Worm (Caenorhabditis elegans): ENCODE data around the gene ZK370.4.

Gene ZK370.4

DNA sequence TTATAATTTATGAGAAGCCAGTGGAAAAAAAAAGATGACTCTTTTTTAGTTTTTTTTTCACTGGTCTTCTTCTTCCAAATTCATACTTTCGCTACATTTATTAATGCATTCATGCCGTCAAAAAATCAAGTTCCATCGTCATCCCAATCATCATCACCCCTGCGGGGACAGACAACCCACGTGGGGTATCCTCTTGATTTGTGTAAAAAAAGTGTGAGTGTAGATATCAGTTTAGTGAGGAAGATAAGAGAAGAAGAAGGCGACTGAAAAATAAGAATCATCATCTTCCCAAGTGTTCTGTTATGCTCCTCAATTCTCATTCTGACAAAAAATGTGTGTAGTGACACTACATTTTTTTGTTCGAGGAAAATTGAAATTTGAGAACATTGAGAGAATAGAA is 763 bp upstream of the ZK370.4 start:
- TF ChIP-seq unc-62 (GFP tag; optimal IDR thresholded peaks at IDR 0.05) = no peak

DNA sequence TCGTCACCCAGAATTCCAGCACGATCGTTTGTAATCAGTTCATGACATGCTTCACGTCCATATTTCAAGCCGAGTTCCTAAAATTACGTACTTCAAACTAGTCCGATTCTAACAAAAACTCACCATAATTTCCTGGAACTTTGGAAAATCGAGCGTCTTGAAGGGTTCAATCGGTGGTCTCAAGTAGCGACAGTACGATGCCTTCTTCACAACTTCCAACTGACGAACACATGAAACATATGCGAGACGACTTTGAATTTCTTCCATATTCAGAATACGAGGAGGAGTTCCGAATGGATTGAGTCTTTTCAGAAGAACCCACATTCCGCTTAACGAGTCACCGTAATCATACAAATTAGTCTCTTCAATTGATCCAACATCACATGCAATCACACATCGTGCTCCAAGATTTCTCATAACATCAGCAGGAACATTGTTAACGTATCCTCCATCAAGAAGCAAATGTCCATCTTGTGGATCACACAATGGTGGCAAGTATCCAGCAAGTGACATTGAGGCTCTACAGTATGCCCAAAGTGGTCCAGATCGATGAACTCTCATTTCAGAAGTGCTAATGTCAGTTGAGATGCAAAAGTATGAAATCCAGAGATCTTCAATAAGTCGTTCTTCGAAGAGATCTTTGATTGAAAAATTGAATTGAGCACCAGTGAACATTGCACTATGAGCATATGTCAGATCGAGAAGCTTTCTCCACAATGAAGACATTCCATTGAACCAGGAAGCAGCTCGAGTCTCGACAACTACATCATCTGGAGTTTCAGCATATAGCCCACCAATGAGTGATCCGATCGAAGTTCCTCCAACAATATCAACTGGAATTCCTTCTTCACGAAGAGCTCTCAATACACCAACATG is 5.0 kb downstream of the ZK370.4 start:
- no peak for TF ChIP-seq unc-62 (GFP tag; optimal IDR thresholded peaks at IDR 0.05)

DNA sequence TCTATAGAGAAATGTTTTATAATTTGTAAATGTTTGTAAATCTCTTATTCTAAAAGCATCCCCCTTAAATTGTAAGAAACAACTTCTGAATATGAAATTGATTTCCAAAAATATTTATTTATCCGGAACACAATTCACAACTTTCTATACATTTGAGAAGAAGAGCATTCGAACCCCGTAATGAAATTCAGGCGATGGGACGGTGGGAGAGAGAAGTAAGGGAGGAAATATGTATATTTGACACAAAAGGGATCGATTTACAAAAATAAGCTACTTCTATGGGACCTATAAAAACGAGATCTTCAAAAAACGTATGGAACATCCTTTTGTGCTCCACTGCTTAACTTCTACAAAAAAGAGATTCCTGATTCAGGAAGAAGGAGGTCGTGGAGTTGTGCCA is 6.0 kb downstream of the ZK370.4 start:
- no peak for TF ChIP-seq unc-62 (GFP tag; optimal IDR thresholded peaks at IDR 0.05)

DNA sequence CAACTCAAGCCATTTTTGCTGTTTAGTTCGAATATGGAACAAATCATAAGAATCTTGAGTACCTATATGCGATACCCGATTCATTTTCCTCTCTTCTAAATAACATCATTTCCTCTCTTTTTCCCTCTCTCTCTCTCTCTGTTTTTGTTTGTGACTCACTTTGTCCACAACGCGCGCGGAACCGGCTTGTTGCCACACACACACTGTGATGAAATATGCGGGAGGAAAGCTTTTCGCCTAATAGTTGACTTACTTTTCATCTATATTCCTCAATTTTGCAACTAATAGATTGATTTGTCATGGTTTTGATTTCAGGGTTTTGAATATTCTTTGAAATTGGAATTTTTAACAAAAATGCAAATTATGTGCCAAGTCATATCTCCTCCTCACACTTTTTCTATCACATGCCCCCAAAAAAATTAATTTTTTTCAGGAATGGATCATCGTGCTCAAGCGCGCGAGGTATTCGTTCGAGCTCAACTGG is 11.4 kb downstream of the ZK370.4 start, which contains the start of gene hipr-1:
Gene hipr-1 (plus strand): TSS at position 434 of the 484 bp plus-strand sequence.
- TF ChIP-seq unc-62 (GFP tag; optimal IDR thresholded peaks at IDR 0.05) = no peak

DNA sequence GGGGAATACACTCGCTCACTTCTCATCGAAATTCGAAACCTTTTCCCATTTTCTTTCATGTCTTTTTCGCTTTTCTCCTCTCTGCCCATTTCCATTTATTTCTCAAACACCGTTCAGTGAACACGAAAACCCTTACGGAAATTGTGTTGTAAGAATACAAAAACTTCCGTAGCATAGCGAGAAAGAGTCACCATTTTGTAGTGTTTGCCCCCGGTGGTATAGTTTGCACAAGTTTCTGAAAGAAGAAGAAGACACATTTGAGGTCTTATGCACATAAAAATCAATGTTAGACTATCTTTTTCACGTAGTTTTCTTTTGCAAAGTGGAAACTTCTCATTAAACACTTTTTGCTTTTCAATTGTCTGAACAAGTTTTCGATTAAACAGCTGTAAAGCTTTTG is 12.1 kb downstream of the ZK370.4 start:
- TF ChIP-seq unc-62 (GFP tag; optimal IDR thresholded peaks at IDR 0.05) = no peak

DNA sequence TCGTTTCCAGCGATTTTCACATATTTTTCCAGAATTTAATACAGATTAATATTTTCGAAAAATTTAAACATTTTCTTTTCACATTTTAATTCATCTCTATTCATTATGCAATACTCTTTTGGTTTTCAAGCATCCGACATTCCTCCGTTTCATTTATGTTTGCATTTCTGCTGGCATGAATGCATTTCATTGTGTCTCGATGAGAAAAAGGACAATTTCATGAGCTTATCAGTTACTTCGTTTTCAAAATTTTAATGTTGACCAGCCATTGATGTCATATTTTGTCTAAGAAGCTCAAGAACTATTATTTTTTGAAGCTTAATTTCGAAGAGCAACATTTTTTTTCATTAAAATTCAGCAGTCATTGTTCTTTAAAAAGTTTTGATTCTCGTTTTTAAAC is 12.6 kb downstream of the ZK370.4 start:
- TF ChIP-seq unc-62 (GFP tag; optimal IDR thresholded peaks at IDR 0.05) = no peak

DNA sequence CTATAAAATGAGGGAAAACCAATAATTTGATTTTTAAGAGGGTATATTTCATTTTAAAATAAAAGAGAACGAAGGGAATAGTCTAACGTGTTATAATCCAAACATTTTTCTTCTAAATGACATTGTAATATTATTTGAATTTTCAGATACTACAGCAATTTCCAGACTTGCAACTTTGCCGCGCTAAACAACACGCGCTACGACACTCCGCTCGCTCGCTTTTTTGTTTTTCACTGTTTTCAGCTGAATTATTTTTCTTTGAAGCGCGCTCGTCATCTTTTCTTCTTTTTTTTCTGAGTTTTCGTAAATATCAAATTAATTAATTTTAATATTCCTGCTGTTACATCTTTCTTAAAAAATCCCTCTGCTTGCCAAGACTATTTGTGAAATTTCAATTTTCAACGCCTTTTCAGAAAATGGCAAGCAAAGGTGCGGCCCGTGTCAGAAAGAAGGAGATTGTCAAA is 13.9 kb downstream of the ZK370.4 start, which contains the start of gene mrpl-11:
Gene mrpl-11 (plus strand): TSS at position 414 of the 464 bp plus-strand sequence.
- no peak for TF ChIP-seq unc-62 (GFP tag; optimal IDR thresholded peaks at IDR 0.05)

DNA sequence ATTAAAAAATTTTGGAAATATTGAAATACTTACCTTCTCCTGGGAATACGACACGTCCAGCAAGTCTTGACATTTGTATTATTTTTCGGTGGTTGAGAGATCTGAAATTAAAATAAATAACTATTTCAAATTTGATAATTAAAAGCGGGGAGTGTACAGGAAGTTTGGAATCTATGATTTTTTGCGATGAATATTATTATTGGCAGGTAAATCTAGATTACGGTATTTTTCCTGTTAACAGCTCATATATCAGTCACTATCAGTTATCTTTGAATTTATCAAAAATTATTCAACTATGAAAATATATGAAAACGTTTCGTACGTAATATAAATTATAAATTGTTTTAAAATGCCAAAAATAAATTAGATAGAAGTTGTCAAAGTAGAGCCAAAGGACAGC is 15.1 kb downstream of the ZK370.4 start, which contains the start of gene B0303.14:
Gene B0303.14 (minus strand): TSS at position 101 of the 400 bp plus-strand sequence.
- TF ChIP-seq unc-62 (GFP tag; optimal IDR thresholded peaks at IDR 0.05) = no peak

DNA sequence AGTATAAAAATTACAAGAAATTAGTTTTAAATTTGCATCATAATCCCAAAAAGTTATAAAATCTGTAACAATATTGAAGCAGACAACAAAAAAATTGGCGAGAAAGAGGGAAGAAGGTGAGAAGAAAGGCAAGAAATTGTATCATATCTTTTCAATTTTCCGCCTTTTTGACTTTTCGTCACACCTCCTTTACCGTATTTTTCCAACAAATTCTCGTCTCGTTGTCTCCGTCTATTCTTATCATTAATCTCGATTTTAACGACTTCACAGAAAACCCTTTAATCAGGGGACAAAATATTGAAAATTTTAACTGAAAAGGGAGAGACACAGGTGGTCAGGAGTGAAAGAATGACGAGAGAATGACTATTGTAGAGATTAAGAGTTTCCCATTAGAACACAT is 18.2 kb downstream of the ZK370.4 start:
- no peak for TF ChIP-seq unc-62 (GFP tag; optimal IDR thresholded peaks at IDR 0.05)

DNA sequence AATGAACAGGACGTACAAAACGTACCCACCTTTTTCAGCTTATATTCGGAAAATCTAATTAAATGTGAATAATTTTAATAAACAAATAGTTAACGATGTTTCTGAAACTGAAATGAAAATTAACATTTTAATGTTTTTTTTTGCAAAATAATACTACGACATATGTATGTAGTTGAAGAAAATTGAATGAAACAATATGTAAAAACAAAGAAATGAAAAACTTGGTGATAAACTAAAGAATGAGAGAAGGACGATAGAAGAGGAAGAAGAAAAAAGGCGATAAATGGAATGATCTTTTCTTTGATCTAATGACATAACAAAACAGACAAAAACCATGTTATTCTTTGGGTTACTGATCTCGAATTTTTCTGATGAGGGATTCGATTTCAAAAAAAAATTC is 20.9 kb downstream of the ZK370.4 start, which contains the start of gene B0303.11:
Gene B0303.11 (minus strand): TSS at position 101 of the 400 bp plus-strand sequence.
- no peak for TF ChIP-seq unc-62 (GFP tag; optimal IDR thresholded peaks at IDR 0.05)

DNA sequence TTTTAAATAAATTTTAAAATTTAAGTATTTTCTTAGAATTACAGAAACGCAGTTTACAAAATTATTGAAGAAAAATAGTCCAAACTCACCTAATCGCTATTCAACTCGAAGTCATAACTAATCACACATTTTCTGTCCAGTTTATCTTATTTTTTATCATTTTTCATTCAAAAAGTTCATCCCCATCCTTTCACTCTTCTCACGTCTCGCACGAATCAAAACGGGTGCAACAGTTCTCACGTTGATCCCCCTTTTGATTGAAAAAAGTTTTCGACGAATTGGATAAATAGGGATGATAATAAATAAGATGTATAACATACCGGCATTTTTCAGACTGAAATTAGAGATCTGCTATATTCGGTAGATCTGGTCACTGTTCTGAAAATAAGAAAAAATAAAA is 21.5 kb downstream of the ZK370.4 start:
- TF ChIP-seq unc-62 (GFP tag; optimal IDR thresholded peaks at IDR 0.05) = no peak

DNA sequence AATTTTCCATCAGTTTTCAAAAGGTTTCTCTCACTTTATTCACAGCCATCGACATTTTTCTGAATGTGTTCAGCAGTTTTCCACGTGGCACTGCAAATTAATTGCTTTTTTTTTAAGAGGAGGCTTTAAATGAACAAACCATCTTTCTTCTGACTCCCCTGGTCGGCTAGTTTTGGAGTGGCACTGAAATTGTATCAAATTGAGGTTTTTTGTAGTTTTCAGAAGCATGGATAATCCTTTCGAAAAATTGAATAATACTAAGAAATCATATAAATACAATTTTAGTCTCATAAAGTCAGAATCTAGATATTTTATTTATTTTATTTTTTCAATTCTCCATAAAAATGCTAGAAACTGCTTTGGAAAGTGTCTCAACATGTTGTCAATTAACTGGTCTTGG is 26.4 kb downstream of the ZK370.4 start, which contains the start of gene B0303.16:
Gene B0303.16 (plus strand): TSS at position 301 of the 400 bp plus-strand sequence.
- TF ChIP-seq unc-62 (GFP tag; optimal IDR thresholded peaks at IDR 0.05) = no peak

DNA sequence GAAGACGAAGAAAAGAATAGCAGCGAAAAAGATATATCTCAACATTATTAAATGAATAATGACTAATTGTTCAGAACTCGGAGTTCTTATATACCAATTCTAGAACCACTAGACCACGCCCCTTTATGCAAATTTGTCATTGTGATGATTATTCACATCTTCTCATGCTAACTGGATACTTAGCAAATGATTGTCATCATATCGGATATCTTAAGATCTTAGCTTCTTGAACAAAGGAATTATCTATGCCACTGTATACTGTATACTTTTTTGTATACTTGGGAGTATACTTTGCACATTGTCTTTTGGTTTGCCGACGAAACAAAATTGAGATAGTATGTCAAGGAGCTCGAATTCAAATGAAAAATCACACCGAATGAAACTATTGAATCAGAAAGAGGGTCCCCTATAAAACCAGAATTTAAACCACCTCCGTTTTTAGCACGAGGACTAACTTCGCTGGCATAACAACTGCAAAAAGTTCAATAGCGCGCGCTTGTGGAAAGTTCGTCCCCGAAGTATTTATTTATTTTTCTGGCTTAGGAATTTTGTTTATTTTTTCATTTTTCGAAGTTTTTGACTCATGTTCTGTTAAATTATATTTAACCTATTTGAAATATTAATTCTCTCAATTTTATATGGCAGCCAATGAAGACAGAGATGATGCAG is 30.8 kb downstream of the ZK370.4 start, which contains the start of the genes sdz-1 and vps-33.1:
Gene sdz-1 (minus strand): TSS at position 51 of the 669 bp plus-strand sequence.
Gene vps-33.1 (plus strand): TSS at position 639 of the 669 bp plus-strand sequence.
- no peak for TF ChIP-seq unc-62 (GFP tag; optimal IDR thresholded peaks at IDR 0.05)

DNA sequence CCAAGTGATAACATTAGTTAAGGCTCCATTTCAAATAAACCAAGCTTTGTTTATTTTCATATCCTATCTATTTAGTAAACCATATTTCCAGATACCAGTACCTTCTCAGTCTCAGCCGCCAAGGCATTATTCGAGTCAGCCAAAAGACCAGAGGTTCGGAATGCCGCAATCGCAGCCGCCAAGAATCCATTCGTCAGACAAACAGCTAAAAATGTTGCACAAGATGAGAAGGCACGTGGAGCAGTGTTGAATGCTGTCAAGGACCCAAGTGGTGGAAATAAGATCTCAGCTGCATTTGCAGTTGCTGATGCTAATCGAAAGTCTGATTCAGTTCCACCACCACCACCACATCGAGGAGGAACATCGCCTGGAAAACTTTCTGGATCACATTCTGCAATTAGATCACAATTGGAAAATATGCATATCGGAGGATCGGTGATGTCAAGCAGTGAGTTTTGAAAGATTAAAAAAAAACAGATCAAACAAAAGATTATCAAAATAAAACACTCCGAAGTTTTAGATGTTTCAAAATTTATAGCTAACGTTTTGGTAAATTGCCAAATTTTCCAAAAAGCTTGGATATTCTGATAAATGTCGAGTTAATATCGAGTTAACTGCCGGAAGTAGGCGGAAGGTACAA is 33.8 kb downstream of the ZK370.4 start:
- no peak for TF ChIP-seq unc-62 (GFP tag; optimal IDR thresholded peaks at IDR 0.05)

DNA sequence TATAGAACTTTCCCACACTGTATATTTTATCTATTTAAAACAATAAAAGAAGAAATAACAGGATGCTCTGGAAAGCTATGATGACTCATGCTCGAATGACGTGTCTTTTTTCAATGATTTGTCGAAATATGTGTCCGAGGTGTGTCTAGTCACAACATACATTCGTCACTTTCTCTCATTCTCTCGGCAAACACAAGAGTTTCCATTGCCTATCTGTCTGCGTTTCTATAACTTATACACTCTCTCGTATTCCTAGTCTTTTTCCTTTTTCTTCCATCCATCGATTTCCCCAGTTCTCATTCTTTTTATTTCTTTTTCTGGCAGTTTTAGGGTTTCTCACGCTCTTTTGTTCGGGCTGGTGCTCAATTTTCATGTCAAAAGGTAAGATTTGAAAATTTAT is 34.5 kb downstream of the ZK370.4 start:
- TF ChIP-seq unc-62 (GFP tag; optimal IDR thresholded peaks at IDR 0.05) = no peak

DNA sequence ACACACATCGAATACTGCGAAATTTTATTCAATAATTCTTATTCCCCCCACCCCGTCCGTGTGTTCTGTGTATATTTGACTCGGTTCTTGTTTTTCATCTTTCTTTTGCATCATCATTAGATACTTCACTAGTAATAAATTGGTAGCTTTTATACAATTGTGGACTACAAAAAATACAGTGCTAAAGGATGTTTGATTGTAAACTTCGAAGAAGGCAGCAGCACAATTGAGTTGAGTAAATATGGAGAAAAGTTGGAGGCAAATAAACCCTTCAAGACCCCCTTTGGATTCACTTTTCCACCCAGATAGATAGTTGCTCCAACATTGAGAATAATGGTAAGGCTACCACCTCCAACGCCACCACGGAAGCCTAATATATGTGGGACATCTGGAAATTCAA is 37.9 kb downstream of the ZK370.4 start, which contains the start of gene B0303.7:
Gene B0303.7 (plus strand): TSS at position 301 of the 400 bp plus-strand sequence.
- TF ChIP-seq unc-62 (GFP tag; optimal IDR thresholded peaks at IDR 0.05) = no peak

Measured in whole organism, dauer.